Fruit fly (Drosophila melanogaster): ENCODE results near the gene CG32107.
A peak's percentile ranks its signal among the peaks of the same experiment; 100 is the strongest.

Gene CG32107

DNA sequence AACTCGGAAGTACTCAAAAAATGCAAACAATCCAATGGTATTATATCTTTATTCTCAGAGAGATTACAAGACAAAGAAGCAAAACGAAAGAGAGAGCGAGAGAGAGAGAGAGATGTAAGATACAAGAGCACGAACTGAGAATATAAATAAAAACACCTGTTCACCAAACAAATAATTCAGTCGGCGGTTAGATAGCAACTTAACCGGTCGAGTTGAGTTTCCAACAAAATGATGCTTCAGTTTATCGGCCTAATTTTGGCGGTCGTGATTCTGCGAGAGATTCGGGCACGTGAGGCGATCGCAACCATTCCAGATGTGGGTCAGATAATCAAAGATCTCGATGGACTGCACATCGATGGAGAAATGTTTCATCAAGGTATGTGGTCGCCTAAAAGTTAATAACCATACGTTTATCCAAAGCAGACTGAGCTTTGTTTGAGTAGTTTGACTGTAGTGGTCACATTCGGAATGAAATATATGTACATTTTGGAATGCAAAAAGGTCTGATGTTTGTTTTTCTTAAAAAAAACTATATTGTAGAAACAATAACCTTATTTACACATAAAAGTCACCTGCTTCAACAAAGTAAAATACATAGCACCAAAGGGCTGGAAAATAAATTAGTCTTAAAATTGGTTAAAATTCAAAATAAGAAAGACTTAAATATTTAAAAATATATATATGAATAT, 31.5 kb upstream of the CG32107 start, which contains the start of gene CG14118:
Gene CG14118, plus strand, starts transcription at position 174 of the 689 bp plus-strand sequence.
- TF ChIP-seq CG11723 (GFP tag; optimal IDR thresholded peaks at IDR 0.05) (no peak), ken (GFP tag; IDR thresholded peaks at IDR 0.05) (no peak), Sox100B (GFP tag; optimal IDR thresholded peaks at IDR 0.05) (no peak), CG1832 (GFP tag; optimal IDR thresholded peaks at IDR 0.05) (no peak), CG12744 (GFP tag; optimal IDR thresholded peaks at IDR 0.05) (no peak), Fer1 (GFP tag; optimal IDR thresholded peaks at IDR 0.05) (no peak), CG7357 (GFP tag; IDR thresholded peaks at IDR 0.05) (no peak), CG33557 (GFP tag; optimal IDR thresholded peaks at IDR 0.05) (no peak), Vsx1 (GFP tag; optimal IDR thresholded peaks at IDR 0.05) (no peak), Nf-YB (GFP tag; optimal IDR thresholded peaks at IDR 0.05) (no peak), Chrac-16 (GFP tag; optimal IDR thresholded peaks at IDR 0.05) (no peak), Atf3 (GFP tag; optimal IDR thresholded peaks at IDR 0.05) (no peak), shn (GFP tag; optimal IDR thresholded peaks at IDR 0.05) (no peak), CG33213 (GFP tag; optimal IDR thresholded peaks at IDR 0.05) (no peak), kah (GFP tag; optimal IDR thresholded peaks at IDR 0.05) (peak; percentile 87), CG4820 (GFP tag; optimal IDR thresholded peaks at IDR 0.05) (no peak), run (tag; optimal IDR thresholded peaks at IDR 0.05) (no peak), CG11085 (GFP tag; IDR thresholded peaks at IDR 0.05) (no peak), p53 (GFP tag; optimal IDR thresholded peaks at IDR 0.05) (no peak), dati (GFP tag; IDR thresholded peaks at IDR 0.05) (no peak), CG17912 (GFP tag; optimal IDR thresholded peaks at IDR 0.05) (no peak), Doc3 (GFP tag; IDR thresholded peaks at IDR 0.05; ENCODE audit: partially characterized antibody) (no peak), aop (GFP tag; IDR thresholded peaks at IDR 0.05) (no peak), eve (GFP tag; optimal IDR thresholded peaks at IDR 0.05) (no peak), bcd (GFP tag; optimal IDR thresholded peaks at IDR 0.05) (no peak), CG42726 (GFP tag; IDR thresholded peaks at IDR 0.05; ENCODE audit: partially characterized antibody) (no peak), cas (GFP tag; IDR thresholded peaks at IDR 0.05) (no peak), CG3407 (GFP tag; optimal IDR thresholded peaks at IDR 0.05) (no peak), Med (GFP tag) (peak; percentile 68), CG16779 (GFP tag; IDR thresholded peaks at IDR 0.05) (no peak), chif (GFP tag; optimal IDR thresholded peaks at IDR 0.05) (no peak), CG9727 (GFP tag; optimal IDR thresholded peaks at IDR 0.05) (no peak), onecut (GFP tag; IDR thresholded peaks at IDR 0.05) (no peak), CG15269 (tag; optimal IDR thresholded peaks at IDR 0.05) (peak; percentile 30), bigmax (GFP tag; optimal IDR thresholded peaks at IDR 0.05) (no peak), z (GFP tag; IDR thresholded peaks at IDR 0.05) (no peak), sug (tag; optimal IDR thresholded peaks at IDR 0.05) (no peak), so (GFP tag; IDR thresholded peaks at IDR 0.05) (no peak), CG5953 (GFP tag; IDR thresholded peaks at IDR 0.05) (no peak), Hand (GFP tag; optimal IDR thresholded peaks at IDR 0.05) (no peak), CG2712 (tag; optimal IDR thresholded peaks at IDR 0.05) (no peak), kay (GFP tag; optimal IDR thresholded peaks at IDR 0.05) (no peak), caup (GFP tag; optimal IDR thresholded peaks at IDR 0.05; ENCODE audit: severe bottlenecking) (peak; percentile 21), CG10431 (GFP tag; optimal IDR thresholded peaks at IDR 0.05) (no peak), sna (GFP tag; IDR thresholded peaks at IDR 0.05; ENCODE audit: partially characterized antibody) (no peak), gfzf (GFP tag; optimal IDR thresholded peaks at IDR 0.05) (no peak), CG13624 (GFP tag; optimal IDR thresholded peaks at IDR 0.05) (no peak), bsh (GFP tag; optimal IDR thresholded peaks at IDR 0.05) (no peak), lab (GFP tag; optimal IDR thresholded peaks at IDR 0.05) (no peak), CG7786 (GFP tag; optimal IDR thresholded peaks at IDR 0.05) (no peak)
